Fruit fly (Drosophila melanogaster) whole organism: ENCODE results near the gene CG11893.

Source experiments
- CG8478 ChIP-seq: fragments of >200 bp; optimal IDR thresholded peaks from 2 replicates; lab custom pipeline; 2018; ENCODE audit warnings: inconsistent platforms
- Dll ChIP-seq: fragments of >200 bp; optimal IDR thresholded peaks from 2 replicates; lab custom pipeline; 2017
- EcR ChIP-seq, 2 experiments: fragments of >200 bp; optimal IDR thresholded peaks; 2 replicates each; lab custom pipeline; 2017; ENCODE audit warnings: missing biosample characterization in 2 of 2, missing genetic modification characterization in 2 of 2, missing genetic modification reagents in 2 of 2
- pan ChIP-seq: fragments of >200 bp; optimal IDR thresholded peaks from 2 replicates; lab custom pipeline; 2017
- psq ChIP-seq: fragments of >200 bp; optimal IDR thresholded peaks from 2 replicates; lab custom pipeline; 2017
- usp ChIP-seq: fragments of >200 bp; optimal IDR thresholded peaks from 2 replicates; lab custom pipeline; 2017; ENCODE audit warnings: missing biosample characterization, missing genetic modification characterization, mixed read lengths

CG11893 gene

dm6 chr3R:25289589-25289988 lies at the start of gene CG11893:
TSS of gene CG11893 (plus strand) at chr3R:25289889.
- no peak for TF ChIP-seq psq (lab: Kevin White, UChicago)
- no peak for TF ChIP-seq EcR (GFP tag; optimal IDR thresholded peaks at IDR 0.05; lab: Kevin White, UChicago)
- TF ChIP-seq Dll (lab: Kevin White, UChicago), result no peak
- TF ChIP-seq usp (GFP tag; lab: Kevin White, UChicago), result no peak
- TF ChIP-seq pan (lab: Kevin White, UChicago), result no peak
- no peak for TF ChIP-seq CG8478 (lab: Kevin White, UChicago)

- TF ChIP-seq Dll (lab: Kevin White, UChicago) (no peak), CG8478 (lab: Kevin White, UChicago) (no peak), pan (lab: Kevin White, UChicago) (no peak), usp (GFP tag; lab: Kevin White, UChicago) (no peak), psq (lab: Kevin White, UChicago) (no peak), EcR (GFP tag; optimal IDR thresholded peaks at IDR 0.05; lab: Kevin White, UChicago) (no peak)
These were observed 48.1 kb upstream of the CG11893 start, which contains the start of gene CG11854 for dm6 chr3R:25241507-25242070. TSS of gene CG11854 (plus strand) at chr3R:25242020.

dm6 chr3R:25245052-25245813 lies 44.5 kb upstream of the CG11893 start, which contains the start of gene bam:
TSS of gene bam (minus strand) at chr3R:25245109.
- no peak for TF ChIP-seq psq (lab: Kevin White, UChicago)
- TF ChIP-seq CG8478 (lab: Kevin White, UChicago), result no peak
- TF ChIP-seq usp (GFP tag; lab: Kevin White, UChicago), result no peak
- TF ChIP-seq pan (lab: Kevin White, UChicago), result no peak
- no peak for TF ChIP-seq Dll (lab: Kevin White, UChicago)
- TF ChIP-seq EcR (GFP tag; optimal IDR thresholded peaks at IDR 0.05; lab: Kevin White, UChicago), result no peak

- TF ChIP-seq EcR (GFP tag; optimal IDR thresholded peaks at IDR 0.05; lab: Kevin White, UChicago) (no peak), usp (GFP tag; lab: Kevin White, UChicago) (no peak), CG8478 (lab: Kevin White, UChicago) (no peak), pan (lab: Kevin White, UChicago) (no peak), psq (lab: Kevin White, UChicago) (no peak), Dll (lab: Kevin White, UChicago) (no peak)
These were observed 42.3 kb upstream of the CG11893 start, which contains the start of the genes RpS27 and Nup37 for dm6 chr3R:25247379-25247869. TSS of gene RpS27 (minus strand) at chr3R:25247514. TSS of gene Nup37 (plus strand) at chr3R:25247658.

dm6 chr3R:25249145-25250141 lies 40.2 kb upstream of the CG11893 start, which contains the start of gene Nup358:
TSS of gene Nup358 (plus strand) at chr3R:25249348.
- TF ChIP-seq usp (GFP tag; lab: Kevin White, UChicago) (no peak), EcR (GFP tag; optimal IDR thresholded peaks at IDR 0.05; lab: Kevin White, UChicago) (no peak), pan (lab: Kevin White, UChicago) (no peak), psq (lab: Kevin White, UChicago) (no peak), CG8478 (lab: Kevin White, UChicago) (no peak), Dll (lab: Kevin White, UChicago) (no peak)

dm6 chr3R:25258628-25259240 lies 31.0 kb upstream of the CG11893 start, which contains the start of gene CG11857:
TSS of gene CG11857 (plus strand) at chr3R:25258898.
- TF ChIP-seq psq (lab: Kevin White, UChicago), result no peak
- TF ChIP-seq CG8478 (lab: Kevin White, UChicago), result no peak
- no peak for TF ChIP-seq EcR (GFP tag; optimal IDR thresholded peaks at IDR 0.05; lab: Kevin White, UChicago)
- TF ChIP-seq usp (GFP tag; lab: Kevin White, UChicago), result no peak
- TF ChIP-seq Dll (lab: Kevin White, UChicago), result no peak

dm6 chr3R:25260670-25261069 lies 29.0 kb upstream of the CG11893 start:
- TF ChIP-seq psq (lab: Kevin White, UChicago), result no peak
- no peak for TF ChIP-seq Dll (lab: Kevin White, UChicago)
- TF ChIP-seq pan (lab: Kevin White, UChicago), result no peak
- no peak for TF ChIP-seq usp (GFP tag; lab: Kevin White, UChicago)
- no peak for TF ChIP-seq CG8478 (lab: Kevin White, UChicago)

- no peak for TF ChIP-seq psq (lab: Kevin White, UChicago)
- no peak for TF ChIP-seq EcR (GFP tag; optimal IDR thresholded peaks at IDR 0.05; lab: Kevin White, UChicago)
- no peak for TF ChIP-seq usp (GFP tag; lab: Kevin White, UChicago)
- no peak for TF ChIP-seq CG8478 (lab: Kevin White, UChicago)
- TF ChIP-seq Dll (lab: Kevin White, UChicago), result no peak
- TF ChIP-seq pan (lab: Kevin White, UChicago), result no peak
These were observed 27.3 kb upstream of the CG11893 start, which contains the start of the genes Kdsr and CG11858 for dm6 chr3R:25262322-25262761. TSS of gene Kdsr (minus strand) at chr3R:25262498. TSS of gene CG11858 (plus strand) at chr3R:25262741.

- TF ChIP-seq psq (lab: Kevin White, UChicago) (no peak), usp (GFP tag; lab: Kevin White, UChicago) (no peak), EcR (GFP tag; optimal IDR thresholded peaks at IDR 0.05; lab: Kevin White, UChicago) (no peak), pan (lab: Kevin White, UChicago) (no peak), CG8478 (lab: Kevin White, UChicago) (no peak), Dll (lab: Kevin White, UChicago) (no peak)
These were observed 24.0 kb upstream of the CG11893 start, which contains the start of the genes GlnRS and RIOK2 for dm6 chr3R:25265589-25266201. TSS of gene GlnRS (minus strand) at chr3R:25265721. TSS of gene RIOK2 (plus strand) at chr3R:25265844.
